Fruit fly (Drosophila melanogaster): Measurements from ENCODE around the gene P5cr.

dm6 chr3R:18995556-18996272, 33.0 kb upstream of the P5cr start:
- TF ChIP-seq CG1529 (GFP tag; optimal IDR thresholded peaks at IDR 0.05) = peak; percentile 87
- no peak for TF ChIP-seq luna (GFP tag; optimal IDR thresholded peaks at IDR 0.05)
- TF ChIP-seq Hr3 (GFP tag; optimal IDR thresholded peaks at IDR 0.05) = peak; percentile 69
- peak; percentile 16 for TF ChIP-seq CG3838 (GFP tag; optimal IDR thresholded peaks at IDR 0.05)
- 0 out of 3 replicates have a peak, but pooled peaks have one; percentile 13 for TF ChIP-seq CG6175 (GFP tag; IDR thresholded peaks at IDR 0.05)
- peak; percentile 78 for TF ChIP-seq CG3407 (GFP tag; optimal IDR thresholded peaks at IDR 0.05)
- peak; percentile 54 for TF ChIP-seq CG6813 (GFP tag; optimal IDR thresholded peaks at IDR 0.05)
